Worm (Caenorhabditis elegans) whole organism, L3 larva: Measurements from ENCODE around the gene clec-33.

Experiments
- R02D3.7 ChIP-seq: fragments of 150-350 bp; optimal IDR thresholded peaks from 2 replicates; lab custom pipeline; 2014; ENCODE audit warnings: missing biosample characterization, missing genetic modification characterization
- ZK546.5 ChIP-seq: sonication (generic microtip); optimal IDR thresholded peaks from 2 replicates; lab custom pipeline; 2017; ENCODE audit warnings: missing biosample characterization, missing genetic modification characterization
- aly-2 ChIP-seq: fragments of 150-350 bp; optimal IDR thresholded peaks from 2 replicates; lab custom pipeline; 2014; ENCODE audit warnings: missing biosample characterization, missing genetic modification characterization
- ama-1 ChIP-seq: fragments of 150-350 bp; optimal IDR thresholded peaks from 2 replicates; lab custom pipeline; 2018
- ceh-9 ChIP-seq: sonication (generic microtip); optimal IDR thresholded peaks from 2 replicates; lab custom pipeline; 2018; ENCODE audit warnings: missing biosample characterization, missing genetic modification characterization
- daf-12 ChIP-seq: fragments of 150-350 bp; optimal IDR thresholded peaks from 2 replicates; lab custom pipeline; 2014; ENCODE audit warnings: missing biosample characterization, missing genetic modification reagents, missing genetic modification characterization
- egl-27 ChIP-seq: sonication (generic microtip); optimal IDR thresholded peaks from 4 replicates; lab custom pipeline; 2017; ENCODE audit warnings: missing biosample characterization, missing genetic modification reagents, missing genetic modification characterization
- egl-5 ChIP-seq: fragments of 150-350 bp; optimal IDR thresholded peaks from 2 replicates; lab custom pipeline; 2017; ENCODE audit warnings: missing biosample characterization, missing genetic modification reagents, missing genetic modification characterization, inconsistent platforms
- elt-2 ChIP-seq: sonication (generic microtip); optimal IDR thresholded peaks from 2 replicates; lab custom pipeline; 2016; ENCODE audit warnings: missing genetic modification reagents, mild to moderate bottlenecking, missing genetic modification characterization, missing compliant biosample characterization
- eor-1 ChIP-seq, 2 experiments: fragments of 150-350 bp; optimal IDR thresholded peaks; 2 replicates each; lab custom pipeline; 2014 to 2018; ENCODE audit warnings: missing biosample characterization in 2 of 2, missing genetic modification characterization in 2 of 2
- fkh-10 ChIP-seq: sonication (generic microtip); optimal IDR thresholded peaks from 2 replicates; lab custom pipeline; 2017; ENCODE audit warnings: missing biosample characterization, missing genetic modification reagents, missing genetic modification characterization
- fkh-2 ChIP-seq: fragments of 150-350 bp; optimal IDR thresholded peaks from 2 replicates; lab custom pipeline; 2014; ENCODE audit warnings: missing biosample characterization, missing genetic modification reagents, missing genetic modification characterization
- fos-1 ChIP-seq: fragments of 150-350 bp; optimal IDR thresholded peaks from 2 replicates; lab custom pipeline; 2014; ENCODE audit warnings: missing biosample characterization, missing genetic modification characterization
- hmg-11 ChIP-seq: sonication (generic microtip); optimal IDR thresholded peaks from 2 replicates; lab custom pipeline; 2016; ENCODE audit warnings: missing genetic modification characterization, missing compliant biosample characterization
- jun-1 ChIP-seq: fragments of 150-350 bp; optimal IDR thresholded peaks from 2 replicates; lab custom pipeline; 2014; ENCODE audit warnings: missing biosample characterization, missing genetic modification reagents, missing genetic modification characterization
- lin-39 ChIP-seq: fragments of 150-350 bp; optimal IDR thresholded peaks from 2 replicates; lab custom pipeline; 2018; ENCODE audit warnings: missing biosample characterization, missing genetic modification reagents, missing genetic modification characterization
- mdl-1 ChIP-seq: fragments of 150-350 bp; optimal IDR thresholded peaks from 2 replicates; lab custom pipeline; 2014; ENCODE audit warnings: missing biosample characterization, missing genetic modification characterization
- mml-1 ChIP-seq: fragments of 150-350 bp; sonication (generic microtip); optimal IDR thresholded peaks from 3 replicates; lab custom pipeline; 2014; ENCODE audit warnings: missing biosample characterization, missing genetic modification characterization
- nhr-11 ChIP-seq: fragments of 150-350 bp; optimal IDR thresholded peaks from 2 replicates; lab custom pipeline; 2014; ENCODE audit warnings: missing biosample characterization, missing genetic modification characterization
- nhr-12 ChIP-seq: fragments of 150-350 bp; optimal IDR thresholded peaks from 2 replicates; lab custom pipeline; 2014; ENCODE audit warnings: missing biosample characterization, missing genetic modification characterization
- nhr-23 ChIP-seq: fragments of 150-350 bp; optimal IDR thresholded peaks from 2 replicates; lab custom pipeline; 2014; ENCODE audit warnings: missing biosample characterization, missing genetic modification reagents, missing genetic modification characterization
- nhr-25 ChIP-seq: sonication (generic microtip); optimal IDR thresholded peaks from 2 replicates; lab custom pipeline; 2017; ENCODE audit warnings: missing biosample characterization, missing genetic modification characterization
- nhr-28 ChIP-seq: fragments of 150-350 bp; optimal IDR thresholded peaks from 2 replicates; lab custom pipeline; 2014; ENCODE audit warnings: missing biosample characterization, missing genetic modification characterization
- nhr-43 ChIP-seq: sonication (generic microtip); optimal IDR thresholded peaks from 2 replicates; lab custom pipeline; 2016; ENCODE audit warnings: mild to moderate bottlenecking, missing genetic modification characterization, missing compliant biosample characterization; ENCODE audit not compliant: poor library complexity, severe bottlenecking
- nhr-76 ChIP-seq: fragments of 150-350 bp; sonication (generic microtip); optimal IDR thresholded peaks from 5 replicates; lab custom pipeline; 2014; ENCODE audit warnings: missing biosample characterization, missing genetic modification characterization
- nhr-77 ChIP-seq: fragments of 150-350 bp; optimal IDR thresholded peaks from 2 replicates; lab custom pipeline; 2014; ENCODE audit warnings: missing biosample characterization, missing genetic modification characterization
- pha-4 ChIP-seq: fragments of 150-350 bp; optimal IDR thresholded peaks from 2 replicates; lab custom pipeline; 2014; ENCODE audit warnings: missing biosample characterization, missing genetic modification reagents, missing genetic modification characterization
- pqm-1 ChIP-seq: fragments of 150-350 bp; optimal IDR thresholded peaks from 2 replicates; lab custom pipeline; 2017; ENCODE audit warnings: missing biosample characterization, missing genetic modification characterization, inconsistent platforms
- sea-2 ChIP-seq: fragments of 150-350 bp; sonication (generic microtip); optimal IDR thresholded peaks from 4 replicates; lab custom pipeline; 2014; ENCODE audit warnings: missing biosample characterization, missing genetic modification reagents, missing genetic modification characterization
- skn-1 ChIP-seq: fragments of 150-350 bp; optimal IDR thresholded peaks from 2 replicates; lab custom pipeline; 2014; ENCODE audit warnings: missing biosample characterization, missing genetic modification characterization
- tbx-2 ChIP-seq: sonication (generic microtip); optimal IDR thresholded peaks from 2 replicates; lab custom pipeline; 2016; ENCODE audit warnings: mild to moderate bottlenecking, missing genetic modification characterization, missing compliant biosample characterization
- unc-39 ChIP-seq: sonication (generic microtip); optimal IDR thresholded peaks from 4 replicates; lab custom pipeline; 2017; ENCODE audit warnings: missing biosample characterization, missing genetic modification characterization
- unc-62 ChIP-seq: fragments of 150-350 bp; sonication (generic microtip); optimal IDR thresholded peaks from 4 replicates; lab custom pipeline; 2014; ENCODE audit warnings: missing biosample characterization, missing genetic modification reagents, missing genetic modification characterization
- zag-1 ChIP-seq: fragments of 150-350 bp; optimal IDR thresholded peaks from 2 replicates; lab custom pipeline; 2014; ENCODE audit warnings: missing biosample characterization, missing genetic modification characterization
- ztf-11 ChIP-seq: fragments of 150-350 bp; optimal IDR thresholded peaks from 2 replicates; lab custom pipeline; 2014; ENCODE audit warnings: missing biosample characterization, missing genetic modification characterization
- ztf-4 ChIP-seq: fragments of 150-350 bp; optimal IDR thresholded peaks from 2 replicates; lab custom pipeline; 2014; ENCODE audit warnings: missing biosample characterization, missing genetic modification characterization

Gene clec-33

ce11 chrV:16911294-16911693 is 41.7 kb upstream of the clec-33 start:
- TF ChIP-seq skn-1 (no peak), elt-2 (tag; lab: Kevin White, UChicago) (peak; percentile 44), nhr-76 (no peak), pqm-1 (tag; lab: Kevin White, UChicago) (peak; percentile 10)

- TF ChIP-seq egl-27 (tag; lab: Kevin White, UChicago) (no peak), unc-62 (no peak), mdl-1 (tag; lab: Kevin White, UChicago) (no peak), fkh-10 (GFP tag; lab: Kevin White, UChicago) (no peak), eor-1 (tag; optimal IDR thresholded peaks at IDR 0.05; lab: Kevin White, UChicago) (no peak), elt-2 (tag; lab: Kevin White, UChicago) (peak; percentile 25), tbx-2 (no peak), fkh-2 (no peak), daf-12 (tag; lab: Kevin White, UChicago) (no peak), pqm-1 (tag; lab: Kevin White, UChicago) (peak; percentile 3), ztf-11 (tag; lab: Kevin White, UChicago) (no peak), nhr-12 (tag; lab: Kevin White, UChicago) (no peak), skn-1 (no peak), jun-1 (no peak), nhr-28 (tag; lab: Kevin White, UChicago) (no peak), ama-1 (lab: Kevin White, UChicago) (no peak), ZK546.5 (tag; lab: Kevin White, UChicago) (no peak), nhr-77 (tag; lab: Kevin White, UChicago) (no peak), ceh-9 (no peak), R02D3.7 (no peak), egl-5 (tag; lab: Kevin White, UChicago) (no peak), nhr-11 (tag; lab: Kevin White, UChicago) (no peak), mml-1 (tag; lab: Kevin White, UChicago) (no peak), pha-4 (tag; lab: Kevin White, UChicago) (peak; percentile 61), fos-1 (tag; lab: Kevin White, UChicago) (no peak)
- TF ChIP-seq, all 47 proteins: peak for 3
Observed at ce11 chrV:16910864-16911263, 41.2 kb upstream of the clec-33 start.

ce11 chrV:16909871-16910270 is 40.2 kb upstream of the clec-33 start, which contains the start of gene F09C6.16:
Gene F09C6.16 (minus strand): TSS chrV:16909971.
- TF ChIP-seq nhr-43, result no peak
- TF ChIP-seq nhr-23 (tag; lab: Kevin White, UChicago), result no peak
- no peak for TF ChIP-seq nhr-12 (tag; lab: Kevin White, UChicago)
- no peak for TF ChIP-seq aly-2 (tag; lab: Kevin White, UChicago)
- no peak for TF ChIP-seq zag-1 (tag; lab: Kevin White, UChicago)
- no peak for TF ChIP-seq hmg-11 (tag; lab: Kevin White, UChicago)
- no peak for TF ChIP-seq jun-1
- no peak for TF ChIP-seq mml-1 (tag; lab: Kevin White, UChicago)
- no peak for TF ChIP-seq unc-39 (tag; lab: Kevin White, UChicago)
- no peak for TF ChIP-seq lin-39 (tag; lab: Kevin White, UChicago)
- no peak for TF ChIP-seq nhr-77 (tag; lab: Kevin White, UChicago)
- TF ChIP-seq egl-5 (tag; lab: Kevin White, UChicago), result no peak
- no peak for TF ChIP-seq fkh-2
- no peak for TF ChIP-seq sea-2 (GFP tag; lab: Kevin White, UChicago)
- no peak for TF ChIP-seq skn-1

- no peak for TF ChIP-seq lin-39 (tag; lab: Kevin White, UChicago)
- no peak for TF ChIP-seq nhr-25 (tag; lab: Kevin White, UChicago)
- no peak for TF ChIP-seq tbx-2
- no peak for TF ChIP-seq elt-2 (tag; lab: Kevin White, UChicago)
- TF ChIP-seq, all 47 proteins: peak for 0
Observed at ce11 chrV:16904612-16905011, 35.0 kb upstream of the clec-33 start, which contains the start of gene nhr-262. Gene nhr-262 (plus strand): TSS chrV:16904912.

- no peak for TF ChIP-seq ama-1 (lab: Kevin White, UChicago)
- TF ChIP-seq ztf-4, result no peak
Observed at ce11 chrV:16902726-16903125, 33.1 kb upstream of the clec-33 start, which contains the start of gene srd-68. Gene srd-68 (minus strand): TSS chrV:16902826.
